Worm (Caenorhabditis elegans): ENCODE data around the gene ZK262.9.

ce11 chrV:18438081-18438480 lies 1.5 kb upstream of the ZK262.9 start, which contains the start of gene ZK262.8:
- TF ChIP-seq ztf-11 (tag; optimal IDR thresholded peaks at IDR 0.05) (no peak), ama-1 (optimal IDR thresholded peaks at IDR 0.05) (no peak), ets-5 (GFP tag; IDR thresholded peaks at IDR 0.05) (no peak), rnt-1 (tag; optimal IDR thresholded peaks at IDR 0.05) (no peak), nhr-19 (GFP tag; conservative IDR thresholded peaks at IDR 0.05) (no peak), ztf-4 (tag; optimal IDR thresholded peaks at IDR 0.05) (no peak), hlh-4 (tag; optimal IDR thresholded peaks at IDR 0.05) (no peak)

All from whole organism, L1 larva.